Fruit fly (Drosophila melanogaster) S2 (cell line): ENCODE results near the gene mat.

ENCODE experiments used
- CG8478 ChIP-seq: fragments of >200 bp; optimal IDR thresholded peaks from 2 replicates; lab custom pipeline; 2018
- CTCF ChIP-seq, 2 experiments: fragments of >200 bp; optimal IDR thresholded peaks; 2 replicates each; lab custom pipeline; 2018

DNA sequence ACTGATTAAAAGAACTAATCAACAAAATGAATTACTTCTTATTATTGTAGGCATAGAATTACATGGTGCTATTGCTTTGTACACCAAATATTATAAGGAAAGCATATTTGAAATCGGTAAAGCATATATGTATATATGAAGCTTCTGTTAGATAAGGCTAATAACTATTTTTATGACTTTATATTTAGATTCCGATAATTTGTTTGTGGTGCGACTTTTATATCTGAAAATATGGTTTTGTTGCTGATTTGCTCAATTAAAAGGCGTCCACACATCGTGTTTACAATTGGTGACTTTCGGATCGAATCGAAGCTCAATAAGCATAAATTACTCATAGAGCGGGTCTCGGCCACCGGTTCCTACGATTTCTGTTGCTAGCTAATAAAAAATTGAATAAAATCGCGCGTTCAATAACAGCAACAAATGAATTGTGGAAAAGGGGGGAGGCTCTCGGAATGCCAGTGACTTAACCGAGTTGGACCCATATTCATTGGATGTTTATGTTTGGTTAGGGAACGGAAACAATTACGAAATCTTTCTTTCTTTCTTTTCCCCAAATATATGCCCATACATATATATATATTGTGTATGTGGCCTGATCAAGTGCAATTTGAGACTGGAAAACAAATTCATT lies 17.0 kb upstream of the mat start:
- TF ChIP-seq CG8478 (lab: Kevin White, UChicago) (no peak), CTCF (optimal IDR thresholded peaks at IDR 0.05; lab: Kevin White, UChicago) (no peak)
